Worm (Caenorhabditis elegans): ENCODE results near the gene sqv-3.
A peak's percentile ranks its signal among the peaks of the same experiment; 100 is the strongest.

sqv-3 gene

ce11 chrIII:9826005-9826404, 45.9 kb upstream of the sqv-3 start (continued):
- no peak for TF ChIP-seq nhr-28 (tag; optimal IDR thresholded peaks at IDR 0.05)
- TF ChIP-seq Y116A8C.19 (tag; optimal IDR thresholded peaks at IDR 0.05; ENCODE audit: borderline replicate concordance) = no peak
- peak; percentile 28 for TF ChIP-seq irx-1 (tag; optimal IDR thresholded peaks at IDR 0.05)
- TF ChIP-seq nhr-237 (tag; optimal IDR thresholded peaks at IDR 0.05) = no peak
- no peak for TF ChIP-seq nhr-76 (tag; optimal IDR thresholded peaks at IDR 0.05)
- TF ChIP-seq nhr-84 (tag; optimal IDR thresholded peaks at IDR 0.05) = no peak
- TF ChIP-seq hlh-4 (tag; optimal IDR thresholded peaks at IDR 0.05) = no peak
- peak; percentile 82 for TF ChIP-seq lin-14 (GFP tag; optimal IDR thresholded peaks at IDR 0.05)
- TF ChIP-seq sup-37 (GFP tag; optimal IDR thresholded peaks at IDR 0.05) = no peak
- TF ChIP-seq hpl-2 (GFP tag; optimal IDR thresholded peaks at IDR 0.05) = peak; percentile 10
- peak; percentile 56 for TF ChIP-seq swsn-7 (tag; optimal IDR thresholded peaks at IDR 0.05)
- TF ChIP-seq isw-1 (GFP tag; IDR thresholded peaks at IDR 0.05) = no peak
- TF ChIP-seq snpc-4 (tag; optimal IDR thresholded peaks at IDR 0.05) = no peak
- TF ChIP-seq nhr-11 (tag; optimal IDR thresholded peaks at IDR 0.05) = no peak
- TF ChIP-seq zip-4 (GFP tag; optimal IDR thresholded peaks at IDR 0.05) = no peak
- TF ChIP-seq ceh-82 (tag; optimal IDR thresholded peaks at IDR 0.05) = peak in 1 of 3 experiments; percentile 25
- no peak for TF ChIP-seq pag-3 (tag; optimal IDR thresholded peaks at IDR 0.05; ENCODE audit: borderline replicate concordance, insufficient read depth)
- TF ChIP-seq pqm-1 (tag; optimal IDR thresholded peaks at IDR 0.05) = no peak
- TF ChIP-seq lin-15B (tag; optimal IDR thresholded peaks at IDR 0.05) = no peak
- no peak for TF ChIP-seq unc-98 (GFP tag; IDR thresholded peaks at IDR 0.05)
- TF ChIP-seq lir-3 (tag; optimal IDR thresholded peaks at IDR 0.05; ENCODE audit: poor library complexity) = peak; percentile 11
- TF ChIP-seq C04F5.9 (tag; optimal IDR thresholded peaks at IDR 0.05) = peak; percentile 12
- TF ChIP-seq ces-1 (GFP tag; optimal IDR thresholded peaks at IDR 0.05) = no peak
- TF ChIP-seq unc-30 (tag; optimal IDR thresholded peaks at IDR 0.05) = no peak
- TF ChIP-seq unc-62 (GFP tag; optimal IDR thresholded peaks at IDR 0.05) = no peak
- peak; percentile 10 to 61 for TF ChIP-seq lin-35 (GFP tag; optimal IDR thresholded peaks at IDR 0.05)
- no peak for TF ChIP-seq ceh-63 (GFP tag; optimal IDR thresholded peaks at IDR 0.05)
- peak; percentile 89 for TF ChIP-seq ama-1 (optimal IDR thresholded peaks at IDR 0.05)
- TF ChIP-seq vab-15 (tag; optimal IDR thresholded peaks at IDR 0.05) = no peak
- TF ChIP-seq egl-27 (tag; optimal IDR thresholded peaks at IDR 0.05) = no peak
- peak; percentile 75 for TF ChIP-seq snu-23 (GFP tag; optimal IDR thresholded peaks at IDR 0.05)

ce11 chrIII:9825073-9825828, 45.1 kb upstream of the sqv-3 start, which contains the start of gene ZK632.9:
Gene ZK632.9 (minus strand): TSS chrIII:9825432.
- no peak for TF ChIP-seq irx-1 (tag; optimal IDR thresholded peaks at IDR 0.05)
- TF ChIP-seq lin-35 (GFP tag; optimal IDR thresholded peaks at IDR 0.05) = peak; percentile 33 to 36
- TF ChIP-seq vab-15 (tag; optimal IDR thresholded peaks at IDR 0.05) = no peak
- TF ChIP-seq ceh-88 (GFP tag; IDR thresholded peaks at IDR 0.05) = no peak
- peak; percentile 33 for TF ChIP-seq snu-23 (GFP tag; optimal IDR thresholded peaks at IDR 0.05)
- peak; percentile 21 to 33 (median 32) for TF ChIP-seq dpl-1 (GFP tag; optimal IDR thresholded peaks at IDR 0.05)
- peak; percentile 30 for TF ChIP-seq F16B12.6 (tag; optimal IDR thresholded peaks at IDR 0.05)
- peak in 1 of 2 experiments; percentile 9 for TF ChIP-seq lsy-2 (tag; optimal IDR thresholded peaks at IDR 0.05)
- peak; percentile 12 for TF ChIP-seq mep-1 (tag; optimal IDR thresholded peaks at IDR 0.05)
- TF ChIP-seq elt-3 (tag; optimal IDR thresholded peaks at IDR 0.05) = peak in 1 of 6 experiments; percentile 67
- no peak for TF ChIP-seq isw-1 (GFP tag; IDR thresholded peaks at IDR 0.05)
- no peak for TF ChIP-seq aha-1 (tag; optimal IDR thresholded peaks at IDR 0.05)
- TF ChIP-seq blmp-1 (tag; optimal IDR thresholded peaks at IDR 0.05) = peak; percentile 58
- TF ChIP-seq ets-5 (GFP tag; IDR thresholded peaks at IDR 0.05) = no peak
- TF ChIP-seq unc-30 (tag; optimal IDR thresholded peaks at IDR 0.05) = no peak
- TF ChIP-seq lin-14 (GFP tag; optimal IDR thresholded peaks at IDR 0.05) = peak; percentile 31

All from whole organism, L1 larva.